Worm (Caenorhabditis elegans) whole organism, L1 larva: ENCODE data around the gene Y48B6A.13.
A peak's percentile ranks its signal among the peaks of the same experiment; 100 is the strongest.

ENCODE experiments used
- C16A3.4 ChIP-seq: fragments of 150-350 bp; optimal IDR thresholded peaks from 2 replicates; lab custom pipeline; 2014; ENCODE audit warnings: missing biosample characterization, missing genetic modification characterization
- C34B4.2 ChIP-seq: sonication (generic microtip); optimal IDR thresholded peaks from 2 replicates; lab custom pipeline; 2017; ENCODE audit warnings: mild to moderate bottlenecking, missing genetic modification characterization, missing compliant biosample characterization
- F16B12.6 ChIP-seq: fragments of 150-350 bp; optimal IDR thresholded peaks from 2 replicates; lab custom pipeline; 2014; ENCODE audit warnings: missing biosample characterization, missing genetic modification characterization
- Y116A8C.19 ChIP-seq: sonication (generic microtip); optimal IDR thresholded peaks from 2 replicates; lab custom pipeline; 2016; ENCODE audit warnings: missing compliant biosample characterization, missing genetic modification characterization, borderline replicate concordance
- aha-1 ChIP-seq: fragments of 150-350 bp; optimal IDR thresholded peaks from 2 replicates; lab custom pipeline; 2014; ENCODE audit warnings: missing biosample characterization, missing genetic modification characterization
- alr-1 ChIP-seq: fragments of 200-800 bp; sonication (Bioruptor generic); optimal IDR thresholded peaks from 2 replicates; lab custom pipeline; 2018; ENCODE audit warnings: borderline replicate concordance, mild to moderate bottlenecking, missing genetic modification characterization, missing compliant biosample characterization
- ama-1 ChIP-seq: fragments of 150-350 bp; optimal IDR thresholded peaks from 2 replicates; lab custom pipeline; 2014
- blmp-1 ChIP-seq: fragments of 150-350 bp; optimal IDR thresholded peaks from 2 replicates; lab custom pipeline; 2014; ENCODE audit warnings: missing biosample characterization, missing genetic modification characterization
- ceh-63 ChIP-seq: fragments of 200-800 bp; sonication (Bioruptor generic); optimal IDR thresholded peaks from 2 replicates; lab custom pipeline; 2018; ENCODE audit warnings: mild to moderate bottlenecking, missing genetic modification characterization, missing compliant biosample characterization
- ceh-8 ChIP-seq: fragments of 200-800 bp; sonication (Bioruptor generic); optimal IDR thresholded peaks from 2 replicates; lab custom pipeline; 2018; ENCODE audit warnings: mild to moderate bottlenecking, missing genetic modification characterization, moderate library complexity, missing compliant biosample characterization
- dpl-1 ChIP-seq, 3 experiments: fragments of 150-350 bp in 2 of 3; sonication (generic microtip) in 1 of 3; optimal IDR thresholded peaks; 2 replicates each; lab custom pipeline; 2014 to 2017; ENCODE audit warnings: missing biosample characterization in 3 of 3, missing genetic modification characterization in 3 of 3, missing genetic modification reagents in 3 of 3
- dsc-1 ChIP-seq: sonication (generic microtip); optimal IDR thresholded peaks from 2 replicates; lab custom pipeline; 2016; ENCODE audit warnings: mild to moderate bottlenecking, missing genetic modification characterization, missing compliant biosample characterization
- efl-1 ChIP-seq, 4 experiments: fragments of 150-350 bp; optimal IDR thresholded peaks in 3 of 4; peaks in 1 of 4; 1 replicate in 1 of 4; 2 replicates in 3 of 4; lab custom pipeline; 2014; ENCODE audit warnings: missing biosample characterization in 2 of 4, missing genetic modification characterization in 2 of 4, missing genetic modification reagents in 2 of 4
- efl-3 ChIP-seq: fragments of 200-800 bp; sonication (Bioruptor generic); optimal IDR thresholded peaks from 2 replicates; lab custom pipeline; 2018; ENCODE audit warnings: mild to moderate bottlenecking, missing genetic modification characterization, missing compliant biosample characterization
- egl-13 ChIP-seq: sonication (generic microtip); optimal IDR thresholded peaks from 2 replicates; lab custom pipeline; 2016; ENCODE audit warnings: missing genotype, missing genetic modification reagents, missing genetic modification characterization, missing compliant biosample characterization
- elt-2 ChIP-seq: sonication (generic microtip); optimal IDR thresholded peaks from 2 replicates; lab custom pipeline; 2016; ENCODE audit warnings: missing genetic modification characterization, mild to moderate bottlenecking, inconsistent platforms, missing compliant biosample characterization, missing genetic modification reagents
- hlh-4 ChIP-seq: sonication (generic microtip); optimal IDR thresholded peaks from 2 replicates; lab custom pipeline; 2016; ENCODE audit warnings: mild to moderate bottlenecking, missing genetic modification characterization, missing compliant biosample characterization
- lin-14 ChIP-seq: fragments of 200-800 bp; sonication (Bioruptor generic); optimal IDR thresholded peaks from 2 replicates; lab custom pipeline; 2018; ENCODE audit warnings: mild to moderate bottlenecking, missing genetic modification characterization, moderate library complexity, missing compliant biosample characterization
- lin-15B ChIP-seq: fragments of 150-350 bp; sonication (generic microtip); optimal IDR thresholded peaks from 3 replicates; lab custom pipeline; 2014; ENCODE audit warnings: missing biosample characterization, missing genetic modification characterization
- lin-35 ChIP-seq, 2 experiments: fragments of 150-350 bp; optimal IDR thresholded peaks; 2 replicates each; lab custom pipeline; 2014; ENCODE audit warnings: missing biosample characterization in 2 of 2, missing genetic modification characterization in 2 of 2, missing genetic modification reagents in 2 of 2
- lsy-2 ChIP-seq, 2 experiments: fragments of 150-350 bp; optimal IDR thresholded peaks; 2 replicates each; lab custom pipeline; 2014; ENCODE audit warnings: missing biosample characterization in 2 of 2, missing genetic modification characterization in 2 of 2
- mdl-1 ChIP-seq, 2 experiments: fragments of 150-350 bp; optimal IDR thresholded peaks; 2 replicates each; lab custom pipeline; 2014 to 2017; ENCODE audit warnings: missing biosample characterization in 2 of 2, missing genetic modification characterization in 2 of 2, inconsistent platforms in 1 of 2
- mep-1 ChIP-seq: fragments of 150-350 bp; optimal IDR thresholded peaks from 2 replicates; lab custom pipeline; 2014; ENCODE audit warnings: missing biosample characterization, missing genetic modification characterization
- nhr-11 ChIP-seq: fragments of 150-350 bp; optimal IDR thresholded peaks from 2 replicates; lab custom pipeline; 2014; ENCODE audit warnings: missing biosample characterization, missing genetic modification characterization
- nhr-12 ChIP-seq: sonication (generic microtip); optimal IDR thresholded peaks from 2 replicates; lab custom pipeline; 2017; ENCODE audit warnings: missing biosample characterization, missing genetic modification characterization
- nhr-20 ChIP-seq: sonication (generic microtip); optimal IDR thresholded peaks from 2 replicates; lab custom pipeline; 2016; ENCODE audit warnings: mild to moderate bottlenecking, missing genetic modification characterization, missing compliant biosample characterization
- nhr-28 ChIP-seq: fragments of 150-350 bp; optimal IDR thresholded peaks from 2 replicates; lab custom pipeline; 2014; ENCODE audit warnings: missing biosample characterization, missing genetic modification characterization
- nhr-71 ChIP-seq: sonication (generic microtip); optimal IDR thresholded peaks from 2 replicates; lab custom pipeline; 2016; ENCODE audit warnings: mild to moderate bottlenecking, missing genetic modification characterization, moderate library complexity, missing compliant biosample characterization
- nhr-76 ChIP-seq: sonication (generic microtip); optimal IDR thresholded peaks from 2 replicates; lab custom pipeline; 2017; ENCODE audit warnings: missing biosample characterization, missing genetic modification characterization
- nhr-84 ChIP-seq: sonication (generic microtip); optimal IDR thresholded peaks from 2 replicates; lab custom pipeline; 2017; ENCODE audit warnings: missing biosample characterization, missing genetic modification characterization
- nhr-85 ChIP-seq: sonication (generic microtip); peaks from one replicate; lab custom pipeline; 2016; ENCODE audit warnings: missing genetic modification characterization, inconsistent platforms, missing compliant biosample characterization
- nhr-90 ChIP-seq: sonication (generic microtip); optimal IDR thresholded peaks from 2 replicates; lab custom pipeline; 2016; ENCODE audit warnings: mild to moderate bottlenecking, missing genetic modification characterization, missing compliant biosample characterization; ENCODE audit not compliant: poor library complexity
- snu-23 ChIP-seq: sonication (generic microtip); optimal IDR thresholded peaks from 2 replicates; lab custom pipeline; 2016; ENCODE audit warnings: missing genetic modification characterization, missing compliant biosample characterization
- sox-4 ChIP-seq: sonication (generic microtip); optimal IDR thresholded peaks from 2 replicates; lab custom pipeline; 2016; ENCODE audit warnings: missing genetic modification characterization, missing compliant biosample characterization
- sptf-1 ChIP-seq: fragments of 150-350 bp; optimal IDR thresholded peaks from 2 replicates; lab custom pipeline; 2014; ENCODE audit warnings: missing biosample characterization, missing genetic modification characterization
- unc-130 ChIP-seq: fragments of 150-350 bp; optimal IDR thresholded peaks from 2 replicates; lab custom pipeline; 2017; ENCODE audit warnings: missing biosample characterization, missing genetic modification characterization, inconsistent platforms
- unc-98 ChIP-seq: fragments of 200-800 bp; sonication (Bioruptor generic); IDR thresholded peaks from 2 replicates; pipeline ENCODE4 v1.3.6; 2022; ENCODE audit warnings: missing genetic modification characterization, missing compliant biosample characterization
- vab-15 ChIP-seq: sonication (generic microtip); optimal IDR thresholded peaks from 2 replicates; lab custom pipeline; 2017; ENCODE audit warnings: missing genotype, mild to moderate bottlenecking, missing genetic modification characterization, missing compliant biosample characterization
- zag-1 ChIP-seq: fragments of 150-350 bp; optimal IDR thresholded peaks from 2 replicates; lab custom pipeline; 2014; ENCODE audit warnings: missing biosample characterization, missing genetic modification characterization
- ztf-11 ChIP-seq, 2 experiments: sonication (generic microtip); optimal IDR thresholded peaks; 2 replicates each; lab custom pipeline; 2016 to 2017; ENCODE audit warnings: missing genetic modification characterization in 2 of 2, missing biosample characterization in 1 of 2, missing compliant biosample characterization in 1 of 2

Y48B6A.13 gene

DNA sequence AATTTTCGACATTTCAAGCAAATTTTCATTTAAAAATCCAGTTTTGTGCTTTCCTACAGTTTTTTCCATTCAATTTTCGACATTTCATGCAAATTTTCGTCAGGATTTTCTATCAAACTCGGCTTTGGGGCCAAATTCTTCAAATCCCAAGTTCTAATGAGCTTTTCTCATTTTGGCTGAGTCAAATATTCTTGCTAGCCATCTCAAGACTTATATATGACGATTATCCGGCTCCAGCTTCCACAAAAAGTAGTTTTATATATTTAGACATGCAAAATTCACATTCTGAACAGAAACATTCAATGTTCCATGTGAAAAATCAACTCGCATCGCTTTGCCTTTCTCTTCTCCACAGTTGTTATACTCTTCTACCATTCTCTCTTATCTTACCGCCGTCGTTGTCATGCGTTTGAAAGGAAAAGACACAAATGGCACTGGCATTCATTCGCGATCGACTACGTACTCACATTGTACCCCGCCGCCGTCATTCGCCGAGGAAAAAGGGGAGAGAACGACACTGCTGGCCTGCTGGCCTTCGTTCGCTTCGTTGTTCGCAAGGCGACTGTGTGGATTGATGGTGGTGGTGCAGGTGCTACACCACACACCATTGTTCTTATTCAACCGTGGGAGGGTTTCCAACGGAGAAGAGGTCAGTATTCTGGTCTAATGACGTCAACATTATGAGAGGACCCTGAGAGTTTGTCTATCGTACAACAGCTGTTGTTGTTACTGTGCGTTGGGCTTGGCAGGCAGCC, 21.9 kb upstream of the Y48B6A.13 start:
- TF ChIP-seq nhr-28 (tag; lab: Kevin White, UChicago) (no peak), Y116A8C.19 (tag; lab: Kevin White, UChicago) (no peak), ceh-8 (GFP tag; lab: Kevin White, UChicago) (no peak), mep-1 (peak; percentile 54), elt-2 (tag; lab: Kevin White, UChicago) (no peak), lsy-2 (tag; optimal IDR thresholded peaks at IDR 0.05; lab: Kevin White, UChicago) (peak in 1 of 2 experiments; percentile 41), lin-35 (GFP tag; optimal IDR thresholded peaks at IDR 0.05; lab: Kevin White, UChicago) (peak; percentile 7 to 71), sox-4 (tag; lab: Kevin White, UChicago) (no peak), nhr-11 (no peak), snu-23 (GFP tag; lab: Kevin White, UChicago) (peak; percentile 59), egl-13 (tag; lab: Kevin White, UChicago) (no peak), nhr-20 (tag; lab: Kevin White, UChicago) (peak; percentile 44), ztf-11 (tag; optimal IDR thresholded peaks at IDR 0.05; lab: Kevin White, UChicago) (peak in 1 of 2 experiments; percentile 51), nhr-12 (no peak), nhr-71 (tag; lab: Kevin White, UChicago) (peak; percentile 8), sptf-1 (no peak), dpl-1 (GFP tag; optimal IDR thresholded peaks at IDR 0.05; lab: Kevin White, UChicago) (peak in 2 of 3 experiments; percentile 37 to 38), nhr-76 (tag; lab: Kevin White, UChicago) (no peak), lin-15B (tag; lab: Kevin White, UChicago) (no peak), nhr-90 (tag; lab: Kevin White, UChicago) (no peak), mdl-1 (tag; optimal IDR thresholded peaks at IDR 0.05; lab: Kevin White, UChicago) (peak in 1 of 2 experiments; percentile 43), aha-1 (tag; lab: Kevin White, UChicago) (no peak), zag-1 (no peak), lin-14 (GFP tag; lab: Kevin White, UChicago) (peak; percentile 68), hlh-4 (tag; lab: Kevin White, UChicago) (no peak), dsc-1 (tag; lab: Kevin White, UChicago) (no peak), ceh-63 (GFP tag; lab: Kevin White, UChicago) (no peak), efl-1 (optimal IDR thresholded peaks at IDR 0.05; lab: Kevin White, UChicago) (peak; percentile 26 to 41), efl-1 (GFP tag; optimal IDR thresholded peaks at IDR 0.05 in 1 of 2; lab: Kevin White, UChicago) (peak; percentile 39 to 95), nhr-85 (tag; lab: Kevin White, UChicago) (no peak), efl-3 (GFP tag; lab: Kevin White, UChicago) (no peak), alr-1 (no peak), C34B4.2 (tag; lab: Kevin White, UChicago) (no peak), vab-15 (tag; lab: Kevin White, UChicago) (no peak), unc-130 (no peak), nhr-84 (tag; lab: Kevin White, UChicago) (no peak), unc-98 (no peak), C16A3.4 (tag; lab: Kevin White, UChicago) (peak; percentile 17), blmp-1 (tag; lab: Kevin White, UChicago) (peak; percentile 77)

- no peak for TF ChIP-seq ama-1 (lab: Kevin White, UChicago)
- no peak for TF ChIP-seq F16B12.6 (tag; lab: Kevin White, UChicago)
- peak in 1 of 2 experiments; percentile 27 for TF ChIP-seq lsy-2 (tag; optimal IDR thresholded peaks at IDR 0.05; lab: Kevin White, UChicago)
- no peak for TF ChIP-seq efl-1 (optimal IDR thresholded peaks at IDR 0.05; lab: Kevin White, UChicago)
- peak in 1 of 2 experiments; percentile 8 for TF ChIP-seq efl-1 (GFP tag; optimal IDR thresholded peaks at IDR 0.05 in 1 of 2; lab: Kevin White, UChicago)
These were observed 21.2 kb upstream of the Y48B6A.13 start for ce11 chrII:14247227-14247626.
